Worm (Caenorhabditis elegans) whole organism, mixed stage, embryonic: ENCODE data around the gene C04G6.11.
A peak's percentile ranks its signal among the peaks of the same experiment; 100 is the strongest.

ENCODE experiments used
- blmp-1 ChIP-seq: fragments of 150-350 bp; optimal IDR thresholded peaks from 2 replicates; lab custom pipeline; 2014; ENCODE audit warnings: missing biosample characterization, missing genetic modification characterization
- lin-13 ChIP-seq: fragments of 150-350 bp; optimal IDR thresholded peaks from 2 replicates; lab custom pipeline; 2014; ENCODE audit warnings: missing biosample characterization, missing genetic modification characterization
- mep-1 ChIP-seq: fragments of 150-350 bp; optimal IDR thresholded peaks from 2 replicates; lab custom pipeline; 2017; ENCODE audit warnings: missing biosample characterization, missing genetic modification reagents, missing genetic modification characterization, inconsistent platforms
- nhr-28 ChIP-seq: fragments of 150-350 bp; optimal IDR thresholded peaks from 2 replicates; lab custom pipeline; 2014; ENCODE audit warnings: missing biosample characterization, missing genetic modification characterization

DNA sequence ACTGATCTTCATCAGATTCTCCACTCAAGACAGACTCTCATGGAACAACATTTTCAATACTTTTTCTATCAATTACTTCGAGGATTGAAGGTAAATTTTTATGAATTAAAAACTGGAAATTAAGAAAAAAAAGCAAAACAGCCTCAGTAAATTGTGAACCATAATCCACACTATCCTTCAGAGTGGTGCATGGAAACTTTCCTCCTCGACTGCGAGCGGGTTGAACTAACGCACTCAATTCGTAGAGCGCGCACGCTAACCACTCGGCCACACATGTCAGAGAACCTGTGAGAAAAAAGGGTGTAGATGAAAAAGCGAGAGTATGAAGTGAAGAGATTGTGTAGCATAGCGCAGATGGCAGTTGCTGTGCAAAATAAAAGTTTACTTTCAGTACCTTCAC lies 1.4 kb upstream of the C04G6.11 start:
- TF ChIP-seq blmp-1 (tag; lab: Kevin White, UChicago) (peak; percentile 11), mep-1 (tag; lab: Kevin White, UChicago) (peak; percentile 92), lin-13 (tag; lab: Kevin White, UChicago) (peak; percentile 64), nhr-28 (tag; lab: Kevin White, UChicago) (peak; percentile 86)
